Fruit fly (Drosophila melanogaster): ENCODE data around the gene CG3909.

The CG3909 gene

dm6 chr3R:10042664-10043372 lies at the start of gene CG3909, which contains the start of gene Mical:
TSS of gene CG3909 (plus strand) at chr3R:10043270.
TSS of gene Mical (minus strand) at chr3R:10042895.
- TF ChIP-seq CG12605 (GFP tag; IDR thresholded peaks at IDR 0.05) (peak; percentile 86), CG9948 (tag; optimal IDR thresholded peaks at IDR 0.05) (peak; percentile 78), CG32121 (GFP tag; IDR thresholded peaks at IDR 0.05) (peak; percentile 84), CG8159 (tag; optimal IDR thresholded peaks at IDR 0.05) (peak; percentile 83), fd96Ca (GFP tag; IDR thresholded peaks at IDR 0.05) (no peak), CG13204 (GFP tag; optimal IDR thresholded peaks at IDR 0.05) (no peak), Pif1B (GFP tag; optimal IDR thresholded peaks at IDR 0.05) (peak; percentile 55), CG10348 (GFP tag; IDR thresholded peaks at IDR 0.05) (no peak), CG15710 (tag; optimal IDR thresholded peaks at IDR 0.05) (peak; percentile 77), Pif1A (GFP tag; optimal IDR thresholded peaks at IDR 0.05) (no peak), CG17806 (tag; optimal IDR thresholded peaks at IDR 0.05) (peak; percentile 76), rn (GFP tag; IDR thresholded peaks at IDR 0.05) (peak; percentile 76), CG34367 (tag; optimal IDR thresholded peaks at IDR 0.05) (peak; percentile 67), CG8301 (tag; optimal IDR thresholded peaks at IDR 0.05) (peak; percentile 61), Ets98B (GFP tag; IDR thresholded peaks at IDR 0.05) (peak; percentile 83), CG14655 (GFP tag; optimal IDR thresholded peaks at IDR 0.05) (no peak), Snoo (tag; optimal IDR thresholded peaks at IDR 0.05) (peak; percentile 68), D1 (tag; optimal IDR thresholded peaks at IDR 0.05) (peak; percentile 77), EcR (GFP tag; optimal IDR thresholded peaks at IDR 0.05) (peak; percentile 4), gl (tag; optimal IDR thresholded peaks at IDR 0.05) (no peak), CG4496 (GFP tag; IDR thresholded peaks at IDR 0.05) (peak; percentile 89)

- TF ChIP-seq CG4496 (GFP tag; IDR thresholded peaks at IDR 0.05) = no peak
- TF ChIP-seq EcR (GFP tag; optimal IDR thresholded peaks at IDR 0.05) = no peak
- TF ChIP-seq CG8301 (tag; optimal IDR thresholded peaks at IDR 0.05) = no peak
- no peak for TF ChIP-seq CG15710 (tag; optimal IDR thresholded peaks at IDR 0.05)
- TF ChIP-seq CG14655 (GFP tag; optimal IDR thresholded peaks at IDR 0.05) = no peak
- TF ChIP-seq D1 (tag; optimal IDR thresholded peaks at IDR 0.05) = no peak
- no peak for TF ChIP-seq rn (GFP tag; IDR thresholded peaks at IDR 0.05)
- TF ChIP-seq CG32121 (GFP tag; IDR thresholded peaks at IDR 0.05) = no peak
- no peak for TF ChIP-seq CG8159 (tag; optimal IDR thresholded peaks at IDR 0.05)
- TF ChIP-seq gl (tag; optimal IDR thresholded peaks at IDR 0.05) = no peak
- no peak for TF ChIP-seq CG9948 (tag; optimal IDR thresholded peaks at IDR 0.05)
- TF ChIP-seq CG13204 (GFP tag; optimal IDR thresholded peaks at IDR 0.05) = no peak
Measured at dm6 chr3R:9996689-9997213, 46.3 kb upstream of the CG3909 start, which contains the start of the genes Gr85a and Spn85F. TSS of gene Gr85a (minus strand) at chr3R:9996789. TSS of gene Spn85F (plus strand) at chr3R:9997163.

dm6 chr3R:10001174-10001789 lies 41.8 kb upstream of the CG3909 start, which contains the start of gene CG5359:
TSS of gene CG5359 (minus strand) at chr3R:10001276.
- TF ChIP-seq CG9948 (tag; optimal IDR thresholded peaks at IDR 0.05) (no peak), CG34367 (tag; optimal IDR thresholded peaks at IDR 0.05) (no peak), Pif1A (GFP tag; optimal IDR thresholded peaks at IDR 0.05) (no peak), fd96Ca (GFP tag; IDR thresholded peaks at IDR 0.05) (no peak), CG4496 (GFP tag; IDR thresholded peaks at IDR 0.05) (no peak)

dm6 chr3R:10024032-10024712 lies 18.9 kb upstream of the CG3909 start:
- TF ChIP-seq CG15710 (tag; optimal IDR thresholded peaks at IDR 0.05) = no peak
- TF ChIP-seq gl (tag; optimal IDR thresholded peaks at IDR 0.05) = no peak
- TF ChIP-seq CG8301 (tag; optimal IDR thresholded peaks at IDR 0.05) = no peak
- TF ChIP-seq D1 (tag; optimal IDR thresholded peaks at IDR 0.05) = no peak
- TF ChIP-seq fd96Ca (GFP tag; IDR thresholded peaks at IDR 0.05) = 0 out of 3 replicates have a peak, but pooled peaks have one; percentile 24
- no peak for TF ChIP-seq CG32121 (GFP tag; IDR thresholded peaks at IDR 0.05)
- no peak for TF ChIP-seq CG8159 (tag; optimal IDR thresholded peaks at IDR 0.05)

- TF ChIP-seq Pif1B (GFP tag; optimal IDR thresholded peaks at IDR 0.05) (no peak), CG15710 (tag; optimal IDR thresholded peaks at IDR 0.05) (no peak), CG10348 (GFP tag; IDR thresholded peaks at IDR 0.05) (no peak), gl (tag; optimal IDR thresholded peaks at IDR 0.05) (no peak), Snoo (tag; optimal IDR thresholded peaks at IDR 0.05) (no peak), rn (GFP tag; IDR thresholded peaks at IDR 0.05) (no peak), CG34367 (tag; optimal IDR thresholded peaks at IDR 0.05) (no peak), CG8301 (tag; optimal IDR thresholded peaks at IDR 0.05) (no peak)
Measured at dm6 chr3R:10025050-10025449, 18.0 kb upstream of the CG3909 start, which contains the start of gene CG31407. TSS of gene CG31407 (minus strand) at chr3R:10025150.

dm6 chr3R:10028378-10028777 lies 14.7 kb upstream of the CG3909 start:
- TF ChIP-seq CG14655 (GFP tag; optimal IDR thresholded peaks at IDR 0.05) (peak; percentile 48), CG34367 (tag; optimal IDR thresholded peaks at IDR 0.05) (no peak)

Data from whole organism, pupa.